Worm (Caenorhabditis elegans): ENCODE data around the gene C45B11.8.

ce11 chrV:11061887-11062286 lies 21.3 kb downstream of the C45B11.8 start:
- no peak for TF ChIP-seq ztf-23 (GFP tag; IDR thresholded peaks at IDR 0.05)
- no peak for TF ChIP-seq med-1 (GFP tag; optimal IDR thresholded peaks at IDR 0.05; ENCODE audit: insufficient read depth)
- no peak for TF ChIP-seq flt-1 (GFP tag; IDR thresholded peaks at IDR 0.05)
- TF ChIP-seq ref-1 (GFP tag; conservative IDR thresholded peaks at IDR 0.05), result no peak
- TF ChIP-seq cog-1 (tag; optimal IDR thresholded peaks at IDR 0.05), result no peak
- no peak for TF ChIP-seq T22C8.4 (GFP tag; IDR thresholded peaks at IDR 0.05)
- TF ChIP-seq tab-1 (GFP tag; IDR thresholded peaks at IDR 0.05), result no peak
